Worm (Caenorhabditis elegans): ENCODE data around the gene T12E12.6.

The T12E12.6 gene

ce11 chrIV:5582760-5583159, 8.8 kb upstream of the T12E12.6 start:
- TF ChIP-seq ceh-39 (tag; optimal IDR thresholded peaks at IDR 0.05) (no peak), M03D4.4 (tag; optimal IDR thresholded peaks at IDR 0.05) (no peak), ham-2 (GFP tag; optimal IDR thresholded peaks at IDR 0.05) (no peak), ztf-11 (tag; optimal IDR thresholded peaks at IDR 0.05) (no peak), flh-1 (GFP tag; optimal IDR thresholded peaks at IDR 0.05) (no peak), nhr-2 (tag; optimal IDR thresholded peaks at IDR 0.05) (no peak), lin-13 (tag; optimal IDR thresholded peaks at IDR 0.05) (no peak), nhr-28 (tag; optimal IDR thresholded peaks at IDR 0.05) (no peak), ceh-43 (GFP tag; optimal IDR thresholded peaks at IDR 0.05) (no peak), nhr-76 (tag; optimal IDR thresholded peaks at IDR 0.05) (no peak), sptf-1 (tag; optimal IDR thresholded peaks at IDR 0.05) (no peak), cnd-1 (tag; optimal IDR thresholded peaks at IDR 0.05) (no peak), mls-2 (tag; optimal IDR thresholded peaks at IDR 0.05) (no peak), elt-3 (tag; optimal IDR thresholded peaks at IDR 0.05) (no peak), unc-39 (tag; optimal IDR thresholded peaks at IDR 0.05) (no peak), unc-120 (tag; optimal IDR thresholded peaks at IDR 0.05; ENCODE audit: poor library complexity, severe bottlenecking) (no peak), ces-1 (GFP tag; optimal IDR thresholded peaks at IDR 0.05) (no peak), drap-1 (GFP tag; optimal IDR thresholded peaks at IDR 0.05) (no peak), tbx-8 (GFP tag; optimal IDR thresholded peaks at IDR 0.05) (no peak), ceh-83 (GFP tag; optimal IDR thresholded peaks at IDR 0.05) (no peak)

- TF ChIP-seq lin-32 (GFP tag; optimal IDR thresholded peaks at IDR 0.05) (no peak), nhr-28 (tag; optimal IDR thresholded peaks at IDR 0.05) (no peak), zip-8 (tag; optimal IDR thresholded peaks at IDR 0.05) (no peak)
Measured at ce11 chrIV:5582267-5582666, 8.3 kb upstream of the T12E12.6 start.

- no peak for TF ChIP-seq nhr-2 (tag; optimal IDR thresholded peaks at IDR 0.05)
- no peak for TF ChIP-seq mab-5 (tag; optimal IDR thresholded peaks at IDR 0.05)
- TF ChIP-seq tbx-8 (GFP tag; optimal IDR thresholded peaks at IDR 0.05), result no peak
- no peak for TF ChIP-seq ham-2 (GFP tag; optimal IDR thresholded peaks at IDR 0.05)
- TF ChIP-seq unc-62 (GFP tag; optimal IDR thresholded peaks at IDR 0.05), result no peak
- no peak for TF ChIP-seq elt-3 (tag; optimal IDR thresholded peaks at IDR 0.05)
- no peak for TF ChIP-seq ceh-39 (tag; optimal IDR thresholded peaks at IDR 0.05)
- TF ChIP-seq M03D4.4 (tag; optimal IDR thresholded peaks at IDR 0.05), result no peak
- no peak for TF ChIP-seq drap-1 (GFP tag; optimal IDR thresholded peaks at IDR 0.05)
- no peak for TF ChIP-seq ceh-43 (GFP tag; optimal IDR thresholded peaks at IDR 0.05)
- no peak for TF ChIP-seq pha-4 (tag; optimal IDR thresholded peaks at IDR 0.05)
- no peak for TF ChIP-seq nhr-237 (tag; optimal IDR thresholded peaks at IDR 0.05)
- TF ChIP-seq nhr-76 (tag; optimal IDR thresholded peaks at IDR 0.05), result no peak
- no peak for TF ChIP-seq mls-2 (tag; optimal IDR thresholded peaks at IDR 0.05)
- TF ChIP-seq unc-39 (tag; optimal IDR thresholded peaks at IDR 0.05), result no peak
- TF ChIP-seq blmp-1 (tag; optimal IDR thresholded peaks at IDR 0.05), result no peak
- TF ChIP-seq unc-120 (tag; optimal IDR thresholded peaks at IDR 0.05; ENCODE audit: poor library complexity, severe bottlenecking), result no peak
- TF ChIP-seq lin-32 (GFP tag; optimal IDR thresholded peaks at IDR 0.05), result no peak
Measured at ce11 chrIV:5580588-5581308, 6.8 kb upstream of the T12E12.6 start.

- TF ChIP-seq lin-32 (GFP tag; optimal IDR thresholded peaks at IDR 0.05) (no peak), M03D4.4 (tag; optimal IDR thresholded peaks at IDR 0.05) (no peak), pha-4 (tag; optimal IDR thresholded peaks at IDR 0.05) (no peak), elt-3 (tag; optimal IDR thresholded peaks at IDR 0.05) (no peak), ceh-39 (tag; optimal IDR thresholded peaks at IDR 0.05) (no peak), nhr-12 (tag; optimal IDR thresholded peaks at IDR 0.05) (no peak), unc-62 (GFP tag; optimal IDR thresholded peaks at IDR 0.05) (no peak)
Measured at ce11 chrIV:5572693-5573092, 1.2 kb downstream of the T12E12.6 start.

- peak; percentile 78 for TF ChIP-seq pha-4 (tag; optimal IDR thresholded peaks at IDR 0.05)
- no peak for TF ChIP-seq snpc-4 (tag; optimal IDR thresholded peaks at IDR 0.05)
Measured at ce11 chrIV:5565105-5565504, 8.8 kb downstream of the T12E12.6 start.

ce11 chrIV:5564293-5564692, 9.6 kb downstream of the T12E12.6 start:
- TF ChIP-seq lin-32 (GFP tag; optimal IDR thresholded peaks at IDR 0.05) (no peak), nhr-28 (tag; optimal IDR thresholded peaks at IDR 0.05) (no peak), unc-120 (tag; optimal IDR thresholded peaks at IDR 0.05; ENCODE audit: poor library complexity, severe bottlenecking) (no peak), zip-8 (tag; optimal IDR thresholded peaks at IDR 0.05) (no peak), mab-5 (tag; optimal IDR thresholded peaks at IDR 0.05) (no peak), tbx-8 (GFP tag; optimal IDR thresholded peaks at IDR 0.05) (no peak), ceh-39 (tag; optimal IDR thresholded peaks at IDR 0.05) (no peak), lin-13 (tag; optimal IDR thresholded peaks at IDR 0.05) (no peak), ces-1 (GFP tag; optimal IDR thresholded peaks at IDR 0.05) (no peak), mep-1 (tag; optimal IDR thresholded peaks at IDR 0.05) (no peak), cnd-1 (tag; optimal IDR thresholded peaks at IDR 0.05) (no peak), snpc-4 (tag; optimal IDR thresholded peaks at IDR 0.05) (no peak), sptf-1 (tag; optimal IDR thresholded peaks at IDR 0.05) (no peak), flh-1 (GFP tag; optimal IDR thresholded peaks at IDR 0.05) (no peak), unc-39 (tag; optimal IDR thresholded peaks at IDR 0.05) (no peak), nhr-2 (tag; optimal IDR thresholded peaks at IDR 0.05) (no peak), ztf-11 (tag; optimal IDR thresholded peaks at IDR 0.05) (no peak), drap-1 (GFP tag; optimal IDR thresholded peaks at IDR 0.05) (no peak)
